Fruit fly (Drosophila melanogaster) whole organism, embryonic: ENCODE data around the gene Lon.
A peak's percentile ranks its signal among the peaks of the same experiment; 100 is the strongest.

Experiments
- Aef1 ChIP-seq: fragments of 200-800 bp; sonication (Bioruptor generic); IDR thresholded peaks from 3 replicates; pipeline ENCODE4 v1.3.6; 2022; ENCODE audit warnings: missing biosample characterization, missing genetic modification characterization
- BEAF-32 ChIP-seq: fragments of 200-800 bp; sonication (Bioruptor generic); optimal IDR thresholded peaks from 3 replicates; lab custom pipeline; 2017; ENCODE audit warnings: missing biosample characterization, missing genetic modification characterization, mild to moderate bottlenecking, moderate library complexity, missing genetic modification reagents
- CG11093 ChIP-seq: fragments of 200-800 bp; sonication (Bioruptor generic); IDR thresholded peaks from 3 replicates; pipeline ENCODE4 v1.3.6; 2022; ENCODE audit warnings: missing biosample characterization, missing genetic modification characterization
- CG11247 ChIP-seq: fragments of 200-800 bp; sonication (Bioruptor generic); IDR thresholded peaks from 2 replicates; pipeline ENCODE4 v1.3.6; 2022; ENCODE audit warnings: missing biosample characterization, missing genetic modification characterization
- CG11504 ChIP-seq: fragments of 200-800 bp; sonication (Bioruptor generic); optimal IDR thresholded peaks from 3 replicates; lab custom pipeline; 2019; ENCODE audit warnings: missing biosample characterization, mild to moderate bottlenecking, missing genetic modification characterization, moderate library complexity
- CG12299 ChIP-seq: fragments of 200-800 bp; sonication (Bioruptor generic); optimal IDR thresholded peaks from 2 replicates; lab custom pipeline; 2018; ENCODE audit warnings: missing biosample characterization, mild to moderate bottlenecking, missing genetic modification characterization
- CG13287 ChIP-seq: fragments of 200-800 bp; sonication (Bioruptor generic); IDR thresholded peaks from 2 replicates; pipeline ENCODE4 v1.3.6; 2022; ENCODE audit warnings: missing biosample characterization, missing genetic modification characterization; ENCODE audit not compliant: partially characterized antibody
- CG14965 ChIP-seq: fragments of 200-800 bp; sonication (Bioruptor generic); optimal IDR thresholded peaks from 2 replicates; lab custom pipeline; 2016; ENCODE audit warnings: missing biosample characterization, missing genetic modification characterization, borderline replicate concordance
- CG15514 ChIP-seq: fragments of 200-800 bp; sonication (Bioruptor generic); optimal IDR thresholded peaks from 3 replicates; lab custom pipeline; 2017; ENCODE audit warnings: missing biosample characterization, missing genetic modification characterization, mild to moderate bottlenecking, moderate library complexity, missing genetic modification reagents
- CG2116 ChIP-seq: fragments of 200-800 bp; sonication (Bioruptor generic); optimal IDR thresholded peaks from 3 replicates; lab custom pipeline; 2018; ENCODE audit warnings: missing biosample characterization, mild to moderate bottlenecking, missing genetic modification characterization
- CG2889 ChIP-seq: fragments of 200-800 bp; sonication (Bioruptor generic); IDR thresholded peaks from 3 replicates; pipeline ENCODE4 v1.3.6; 2022; ENCODE audit warnings: missing biosample characterization, missing genetic modification characterization
- CG30431 ChIP-seq: fragments of 200-800 bp; sonication (Bioruptor generic); optimal IDR thresholded peaks from 2 replicates; lab custom pipeline; 2017; ENCODE audit warnings: missing biosample characterization, missing genetic modification characterization
- CG3065 ChIP-seq: fragments of 200-800 bp; sonication (Bioruptor generic); optimal IDR thresholded peaks from 2 replicates; lab custom pipeline; 2016; ENCODE audit warnings: missing biosample characterization, missing genetic modification characterization
- CG31224 ChIP-seq: fragments of 200-800 bp; sonication (Bioruptor generic); IDR thresholded peaks from 2 replicates; pipeline ENCODE4 v1.3.6; 2022; ENCODE audit warnings: missing biosample characterization, missing genetic modification characterization
- CG32772 ChIP-seq: fragments of 200-800 bp; sonication (Bioruptor generic); IDR thresholded peaks from 2 replicates; pipeline ENCODE4 v1.3.6; 2022; ENCODE audit warnings: missing biosample characterization, missing genetic modification characterization
- CG43689 ChIP-seq: fragments of 200-800 bp; sonication (Bioruptor generic); IDR thresholded peaks from 2 replicates; pipeline ENCODE4 v1.3.6; 2022; ENCODE audit warnings: missing biosample characterization, missing genetic modification characterization
- CG6813 ChIP-seq: fragments of 200-800 bp; sonication (Bioruptor generic); optimal IDR thresholded peaks from 2 replicates; lab custom pipeline; 2017; ENCODE audit warnings: missing biosample characterization, missing genetic modification characterization, mild to moderate bottlenecking, moderate library complexity, missing genetic modification reagents
- CG7839 ChIP-seq: fragments of 200-800 bp; sonication (Bioruptor generic); optimal IDR thresholded peaks from 3 replicates; lab custom pipeline; 2018; ENCODE audit warnings: missing biosample characterization, mild to moderate bottlenecking, missing genetic modification characterization, moderate library complexity
- CG8944 ChIP-seq: fragments of 200-800 bp; sonication (Bioruptor generic); optimal IDR thresholded peaks from 3 replicates; lab custom pipeline; 2016; ENCODE audit warnings: missing biosample characterization, missing genetic modification characterization
- CG9437 ChIP-seq: fragments of 200-800 bp; sonication (Bioruptor generic); optimal IDR thresholded peaks from 2 replicates; lab custom pipeline; 2018; ENCODE audit warnings: missing biosample characterization, mild to moderate bottlenecking, missing genetic modification characterization
- Deaf1 ChIP-seq: fragments of 200-800 bp; optimal IDR thresholded peaks from 3 replicates; lab custom pipeline; 2019; ENCODE audit warnings: missing biosample characterization, mild to moderate bottlenecking, missing genetic modification characterization, moderate library complexity
- Fer2 ChIP-seq: fragments of 200-800 bp; sonication (Bioruptor generic); optimal IDR thresholded peaks from 2 replicates; lab custom pipeline; 2018; ENCODE audit warnings: missing biosample characterization, mild to moderate bottlenecking, missing genetic modification characterization, moderate library complexity
- Jarid2 ChIP-seq: fragments of 200-800 bp; sonication (Bioruptor generic); optimal IDR thresholded peaks from 3 replicates; lab custom pipeline; 2017; ENCODE audit warnings: mild to moderate bottlenecking, missing biosample characterization, missing genetic modification reagents, missing genetic modification characterization
- Neu2 ChIP-seq: fragments of 200-800 bp; sonication (Bioruptor generic); optimal IDR thresholded peaks from 3 replicates; lab custom pipeline; 2016; ENCODE audit warnings: missing biosample characterization, missing genetic modification characterization, borderline replicate concordance
- Nf-YB ChIP-seq: fragments of 200-800 bp; sonication (Bioruptor generic); optimal IDR thresholded peaks from 3 replicates; lab custom pipeline; 2019; ENCODE audit warnings: missing biosample characterization, mild to moderate bottlenecking, missing genetic modification characterization, moderate library complexity
- YL-1 ChIP-seq: fragments of 200-800 bp; sonication (Bioruptor generic); optimal IDR thresholded peaks from 3 replicates; lab custom pipeline; 2017; ENCODE audit warnings: missing biosample characterization, mild to moderate bottlenecking, missing genetic modification characterization
- ash1 ChIP-seq: fragments of 200-800 bp; sonication (Bioruptor generic); optimal IDR thresholded peaks from 2 replicates; lab custom pipeline; 2018; ENCODE audit warnings: missing biosample characterization, mild to moderate bottlenecking, missing genetic modification characterization
- bsh ChIP-seq, 2 experiments: fragments of 200-800 bp; sonication (Bioruptor generic); optimal IDR thresholded peaks; 2 replicates each; lab custom pipeline; 2017 to 2018; ENCODE audit warnings: mild to moderate bottlenecking in 2 of 2, missing biosample characterization in 2 of 2, missing genetic modification characterization in 2 of 2, moderate library complexity in 1 of 2
- disco-r ChIP-seq: fragments of 200-800 bp; sonication (Bioruptor generic); optimal IDR thresholded peaks from 2 replicates; lab custom pipeline; 2016; ENCODE audit warnings: missing biosample characterization, missing genetic modification characterization
- dmrt11E ChIP-seq: fragments of 200-800 bp; sonication (Bioruptor generic); optimal IDR thresholded peaks from 3 replicates; lab custom pipeline; 2018; ENCODE audit warnings: missing biosample characterization, mild to moderate bottlenecking, missing genetic modification characterization, moderate library complexity
- dmrt99B ChIP-seq: fragments of 200-800 bp; sonication (Bioruptor generic); optimal IDR thresholded peaks from 2 replicates; lab custom pipeline; 2018; ENCODE audit warnings: missing biosample characterization, mild to moderate bottlenecking, missing genetic modification characterization, moderate library complexity
- dpn ChIP-seq, 2 experiments: fragments of 200-800 bp; sonication (Bioruptor generic); optimal IDR thresholded peaks; 3 replicates each; lab custom pipeline; 2016; ENCODE audit warnings: missing biosample characterization in 2 of 2, missing genetic modification characterization in 2 of 2
- her ChIP-seq: fragments of 200-800 bp; sonication (Bioruptor generic); optimal IDR thresholded peaks from 2 replicates; lab custom pipeline; 2016; ENCODE audit warnings: missing biosample characterization, missing genetic modification characterization
- ind ChIP-seq: fragments of 200-800 bp; sonication (Bioruptor generic); optimal IDR thresholded peaks from 3 replicates; lab custom pipeline; 2016; ENCODE audit warnings: missing biosample characterization, missing genetic modification characterization
- insv ChIP-seq, 2 experiments: fragments of 200-800 bp; sonication (Bioruptor generic); optimal IDR thresholded peaks; 3 replicates each; lab custom pipeline; 2016 to 2018; ENCODE audit warnings: missing biosample characterization in 2 of 2, missing genetic modification characterization in 2 of 2
- lbe ChIP-seq: fragments of 200-800 bp; sonication (Bioruptor generic); optimal IDR thresholded peaks from 2 replicates; lab custom pipeline; 2016; ENCODE audit warnings: missing biosample characterization, mild to moderate bottlenecking, missing genetic modification characterization
- nom ChIP-seq: fragments of 200-800 bp; sonication (Bioruptor generic); optimal IDR thresholded peaks from 2 replicates; lab custom pipeline; 2017; ENCODE audit warnings: missing biosample characterization, missing genetic modification characterization, mild to moderate bottlenecking, moderate library complexity, missing genetic modification reagents
- oc ChIP-seq: fragments of 200-800 bp; sonication (Bioruptor generic); optimal IDR thresholded peaks from 2 replicates; lab custom pipeline; 2018; ENCODE audit warnings: missing biosample characterization, mild to moderate bottlenecking, missing genetic modification characterization, moderate library complexity
- org-1 ChIP-seq: fragments of 200-800 bp; sonication (Bioruptor generic); optimal IDR thresholded peaks from 2 replicates; lab custom pipeline; 2017; ENCODE audit warnings: missing biosample characterization, missing genetic modification characterization
- pho ChIP-seq: fragments of 200-800 bp; sonication (Bioruptor generic); optimal IDR thresholded peaks from 2 replicates; lab custom pipeline; 2016; ENCODE audit warnings: missing biosample characterization, missing genetic modification characterization
- phol ChIP-seq: fragments of 200-800 bp; sonication (Bioruptor generic); optimal IDR thresholded peaks from 3 replicates; lab custom pipeline; 2018; ENCODE audit warnings: missing biosample characterization, mild to moderate bottlenecking, missing genetic modification characterization, moderate library complexity
- prd ChIP-seq, 3 experiments: fragments of >200 bp in 2 of 3; fragments of 200-800 bp in 1 of 3; sonication (Bioruptor generic) in 1 of 3; optimal IDR thresholded peaks in 2 of 3; IDR thresholded peaks in 1 of 3; 2 replicates in 2 of 3; 3 replicates in 1 of 3; pipeline versions ENCODE4 v1.3.6 to Lab custom; 2017 to 2022; ENCODE audit warnings: missing biosample characterization in 1 of 3, missing genetic modification characterization in 1 of 3
- sc ChIP-seq, 3 experiments: fragments of >200 bp in 2 of 3; fragments of 200-800 bp in 1 of 3; sonication (Bioruptor generic) in 1 of 3; optimal IDR thresholded peaks; 2 replicates in 2 of 3; 3 replicates in 1 of 3; lab custom pipeline; 2017; ENCODE audit warnings: mild to moderate bottlenecking in 1 of 3, missing biosample characterization in 1 of 3, missing genetic modification characterization in 1 of 3, missing genetic modification reagents in 1 of 3
- sob ChIP-seq: fragments of 200-800 bp; sonication (Bioruptor generic); IDR thresholded peaks from 2 replicates; pipeline ENCODE4 v1.3.6; 2022; ENCODE audit warnings: missing biosample characterization, missing genetic modification characterization
- sug ChIP-seq: fragments of 200-800 bp; optimal IDR thresholded peaks from 2 replicates; lab custom pipeline; 2019; ENCODE audit warnings: missing biosample characterization, mild to moderate bottlenecking, missing genetic modification characterization, moderate library complexity
- trem ChIP-seq: fragments of 200-800 bp; optimal IDR thresholded peaks from 3 replicates; lab custom pipeline; 2019; ENCODE audit warnings: missing biosample characterization, mild to moderate bottlenecking, missing genetic modification characterization, moderate library complexity
- trh ChIP-seq: fragments of 200-800 bp; sonication (Bioruptor generic); optimal IDR thresholded peaks from 2 replicates; lab custom pipeline; 2016; ENCODE audit warnings: missing biosample characterization, missing genetic modification characterization
- z ChIP-seq: fragments of 200-800 bp; sonication (Bioruptor generic); IDR thresholded peaks from 3 replicates; pipeline ENCODE4 v1.3.6; 2022; ENCODE audit warnings: missing biosample characterization, missing genetic modification characterization

The Lon gene

dm6 chr3L:19642448-19643020 is 30.5 kb upstream of the Lon start, which contains the start of gene Rnf146 (continued):
- TF ChIP-seq z (GFP tag; lab: Robert Waterston, UW) (0 out of 3 replicates have a peak, but pooled peaks have one; percentile 43), CG11504 (tag; lab: Kevin White, UChicago) (peak; percentile 57), prd (optimal IDR thresholded peaks at IDR 0.05; lab: Kevin White, UChicago) (no peak), prd (GFP tag; IDR thresholded peaks at IDR 0.05; lab: Robert Waterston, UW) (no peak), lbe (GFP tag; lab: Kevin White, UChicago) (peak; percentile 24), pho (GFP tag; lab: Kevin White, UChicago) (no peak), Aef1 (GFP tag; lab: Robert Waterston, UW) (no peak), CG30431 (GFP tag; lab: Kevin White, UChicago) (no peak), CG2889 (GFP tag; lab: Robert Waterston, UW) (no peak), phol (peak; percentile 10), CG12299 (tag; lab: Kevin White, UChicago) (no peak), Jarid2 (GFP tag; lab: Kevin White, UChicago) (no peak), CG43689 (GFP tag; lab: Robert Waterston, UW) (no peak), CG9437 (GFP tag; lab: Kevin White, UChicago) (no peak), CG11093 (GFP tag; lab: Robert Waterston, UW) (no peak), ash1 (GFP tag; lab: Kevin White, UChicago) (no peak), YL-1 (GFP tag; lab: Kevin White, UChicago) (peak; percentile 20), dpn (GFP tag; optimal IDR thresholded peaks at IDR 0.05; lab: Kevin White, UChicago) (no peak), bsh (GFP tag; optimal IDR thresholded peaks at IDR 0.05; lab: Kevin White, UChicago) (peak in 1 of 2 experiments; percentile 5), disco-r (GFP tag; lab: Kevin White, UChicago) (no peak), her (GFP tag; lab: Kevin White, UChicago) (no peak), sug (tag; lab: Kevin White, UChicago) (no peak), CG13287 (GFP tag; lab: Robert Waterston, UW) (peak; percentile 41; the same call in 1 of the 2 replicates), CG14965 (no peak), sob (GFP tag; lab: Robert Waterston, UW) (no peak), CG6813 (GFP tag; lab: Kevin White, UChicago) (no peak), CG7839 (no peak), org-1 (no peak), CG2116 (peak; percentile 37), ind (GFP tag; lab: Kevin White, UChicago) (no peak), Fer2 (tag; lab: Kevin White, UChicago) (no peak), Nf-YB (no peak), BEAF-32 (GFP tag; lab: Kevin White, UChicago) (peak; percentile 15), Deaf1 (tag; lab: Kevin White, UChicago) (no peak), CG31224 (GFP tag; lab: Robert Waterston, UW) (no peak), insv (GFP tag; optimal IDR thresholded peaks at IDR 0.05; lab: Kevin White, UChicago) (peak in 1 of 2 experiments; percentile 0), CG11247 (GFP tag; lab: Robert Waterston, UW) (no peak), sc (optimal IDR thresholded peaks at IDR 0.05; lab: Kevin White, UChicago) (no peak), sc (GFP tag; optimal IDR thresholded peaks at IDR 0.05; lab: Kevin White, UChicago) (no peak), CG3065 (GFP tag; lab: Kevin White, UChicago) (no peak), CG8944 (GFP tag; lab: Kevin White, UChicago) (no peak), dmrt99B (no peak), CG15514 (peak; percentile 29), trh (GFP tag; lab: Kevin White, UChicago) (no peak), CG32772 (no peak), trem (tag; lab: Kevin White, UChicago) (peak; percentile 78), dmrt11E (no peak), nom (GFP tag; lab: Kevin White, UChicago) (peak; percentile 16), oc (tag; lab: Kevin White, UChicago) (no peak), Neu2 (GFP tag; lab: Kevin White, UChicago) (no peak)
